Worm (Caenorhabditis elegans): ENCODE measurements around the gene ZK596.3.

DNA sequence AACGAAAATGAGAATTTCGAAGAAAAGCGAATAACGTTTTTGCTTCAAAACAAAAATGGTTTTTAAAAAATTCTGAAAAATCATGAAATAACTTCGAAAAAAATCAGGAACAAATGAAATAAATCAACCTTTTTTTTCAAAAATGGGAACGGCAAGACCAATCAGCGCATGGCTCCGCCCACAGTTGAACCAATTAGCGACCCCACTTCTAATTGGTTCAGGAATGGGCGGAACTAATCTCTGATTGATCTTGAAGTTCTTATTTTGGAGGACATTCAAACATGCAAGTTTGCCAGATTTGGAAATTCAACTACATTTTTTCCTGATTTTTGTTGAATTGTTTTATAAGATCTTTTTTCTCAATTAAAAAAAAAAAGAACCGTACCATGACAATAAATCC, 48.2 kb downstream of the ZK596.3 start:
- TF ChIP-seq W03F9.2 (tag; optimal IDR thresholded peaks at IDR 0.05) (no peak), dao-5 (tag; optimal IDR thresholded peaks at IDR 0.05) (no peak)
